Worm (Caenorhabditis elegans) whole organism, L4 larva: ENCODE data around the gene dct-8.

Experiments
- F10B5.3 ChIP-seq: sonication (generic microtip); optimal IDR thresholded peaks from 2 replicates; lab custom pipeline; 2016; ENCODE audit warnings: mild to moderate bottlenecking, missing genetic modification characterization, missing compliant biosample characterization
- F26F4.8 ChIP-seq: fragments of 200-800 bp; sonication (Bioruptor generic); conservative IDR thresholded peaks from 2 replicates; pipeline ENCODE4 v1.3.6; 2022; ENCODE audit warnings: missing genetic modification characterization, missing compliant biosample characterization
- Y105C5A.15 ChIP-seq: fragments of 200-800 bp; sonication (Bioruptor generic); IDR thresholded peaks from 2 replicates; pipeline ENCODE4 v1.3.6; 2022; ENCODE audit warnings: missing genetic modification characterization, missing compliant biosample characterization
- Y75B8A.6 ChIP-seq: fragments of 200-800 bp; sonication (Bioruptor generic); IDR thresholded peaks from 2 replicates; pipeline ENCODE4 v1.3.6; 2022; ENCODE audit warnings: missing genetic modification reagents, missing genetic modification characterization, missing compliant biosample characterization
- ZK337.2 ChIP-seq: fragments of 200-800 bp; sonication (Bioruptor generic); IDR thresholded peaks from 2 replicates; pipeline ENCODE4 v1.3.6; 2022; ENCODE audit warnings: missing genetic modification reagents, missing genetic modification characterization, missing compliant biosample characterization
- aha-1 ChIP-seq: fragments of 150-350 bp; peaks from one replicate; lab custom pipeline; 2014; ENCODE audit warnings: missing biosample characterization, missing genetic modification characterization
- ceh-28 ChIP-seq: fragments of 150-350 bp; optimal IDR thresholded peaks from 2 replicates; lab custom pipeline; 2014; ENCODE audit warnings: missing biosample characterization, missing genetic modification reagents, missing genetic modification characterization
- ceh-32 ChIP-seq: sonication (generic microtip); optimal IDR thresholded peaks from 2 replicates; lab custom pipeline; 2016; ENCODE audit warnings: mild to moderate bottlenecking, missing genetic modification characterization, missing compliant biosample characterization; ENCODE audit not compliant: poor library complexity
- ceh-44 ChIP-seq: fragments of 200-800 bp; sonication (Bioruptor generic); IDR thresholded peaks from 2 replicates; pipeline ENCODE4 v1.3.6; 2022; ENCODE audit warnings: missing genetic modification reagents, missing genetic modification characterization, missing compliant biosample characterization
- daf-16 ChIP-seq, 3 experiments: sonication (generic microtip); optimal IDR thresholded peaks; 2 replicates each; lab custom pipeline; 2016 to 2017; ENCODE audit warnings: missing genetic modification characterization in 3 of 3, missing genetic modification reagents in 3 of 3, mild to moderate bottlenecking in 2 of 3, missing compliant biosample characterization in 2 of 3, missing biosample characterization in 1 of 3, moderate library complexity in 1 of 3
- dmd-6 ChIP-seq: fragments of 200-800 bp; sonication (Bioruptor generic); IDR thresholded peaks from 2 replicates; pipeline ENCODE4 v1.3.6; 2022; ENCODE audit warnings: missing genetic modification reagents, missing genetic modification characterization, missing compliant biosample characterization
- dmd-8 ChIP-seq: fragments of 200-800 bp; sonication (Bioruptor generic); IDR thresholded peaks from 2 replicates; pipeline ENCODE4 v1.3.6; 2022; ENCODE audit warnings: missing genetic modification characterization, missing compliant biosample characterization
- dpl-1 ChIP-seq: fragments of 150-350 bp; optimal IDR thresholded peaks from 2 replicates; lab custom pipeline; 2014; ENCODE audit warnings: missing biosample characterization, missing genetic modification reagents, missing genetic modification characterization
- egl-43 ChIP-seq: fragments of 200-800 bp; sonication (Bioruptor generic); IDR thresholded peaks from 2 replicates; pipeline ENCODE4 v1.3.6; 2022; ENCODE audit warnings: missing genetic modification reagents, missing genetic modification characterization, missing compliant biosample characterization
- fkh-10 ChIP-seq: fragments of 150-350 bp; optimal IDR thresholded peaks from 2 replicates; lab custom pipeline; 2014; ENCODE audit warnings: missing biosample characterization, missing genetic modification reagents, missing genetic modification characterization
- hlh-11 ChIP-seq: fragments of 200-800 bp; sonication (Bioruptor generic); optimal IDR thresholded peaks from 2 replicates; lab custom pipeline; 2018; ENCODE audit warnings: mild to moderate bottlenecking, missing genetic modification characterization, missing compliant biosample characterization
- hlh-30 ChIP-seq: sonication (generic microtip); optimal IDR thresholded peaks from 2 replicates; lab custom pipeline; 2017; ENCODE audit warnings: antibody characterized with exemption, mild to moderate bottlenecking, missing genetic modification characterization, missing compliant biosample characterization; ENCODE audit not compliant: insufficient read depth
- jun-1 ChIP-seq: fragments of 150-350 bp; optimal IDR thresholded peaks from 2 replicates; lab custom pipeline; 2014; ENCODE audit warnings: missing biosample characterization, missing genetic modification reagents, missing genetic modification characterization
- lim-7 ChIP-seq: fragments of 200-800 bp; sonication (Bioruptor generic); IDR thresholded peaks from 2 replicates; pipeline ENCODE4 v1.3.6; 2022; ENCODE audit warnings: missing genetic modification characterization, missing compliant biosample characterization
- lin-15B ChIP-seq: fragments of 150-350 bp; sonication (generic microtip); optimal IDR thresholded peaks from 3 replicates; lab custom pipeline; 2014; ENCODE audit warnings: missing biosample characterization, missing genetic modification characterization
- lsy-2 ChIP-seq, 2 experiments: fragments of 150-350 bp in 1 of 2; sonication (generic microtip) in 1 of 2; optimal IDR thresholded peaks; 2 replicates each; lab custom pipeline; 2014 to 2017; ENCODE audit warnings: missing biosample characterization in 2 of 2, missing genetic modification characterization in 2 of 2
- madf-9 ChIP-seq: fragments of 200-800 bp; sonication (Bioruptor generic); conservative IDR thresholded peaks from 2 replicates; pipeline ENCODE4 v1.3.6; 2022; ENCODE audit warnings: missing genetic modification reagents, missing genetic modification characterization, missing compliant biosample characterization
- mes-2 ChIP-seq: sonication (generic microtip); optimal IDR thresholded peaks from 2 replicates; lab custom pipeline; 2016; ENCODE audit warnings: missing genotype, mild to moderate bottlenecking, missing genetic modification characterization, missing compliant biosample characterization; ENCODE audit not compliant: poor library complexity, severe bottlenecking
- mxl-3 ChIP-seq: fragments of 200-800 bp; sonication (Bioruptor generic); optimal IDR thresholded peaks from 2 replicates; lab custom pipeline; 2018; ENCODE audit warnings: mild to moderate bottlenecking, missing genetic modification characterization, missing compliant biosample characterization
- nhr-102 ChIP-seq: sonication (generic microtip); optimal IDR thresholded peaks from 2 replicates; lab custom pipeline; 2016; ENCODE audit warnings: mild to moderate bottlenecking, missing genetic modification characterization, moderate library complexity, missing compliant biosample characterization
- nhr-28 ChIP-seq: fragments of 150-350 bp; optimal IDR thresholded peaks from 2 replicates; lab custom pipeline; 2014; ENCODE audit warnings: missing biosample characterization, missing genetic modification characterization
- nhr-42 ChIP-seq: fragments of 200-800 bp; sonication (Bioruptor generic); IDR thresholded peaks from 2 replicates; pipeline ENCODE4 v1.3.6; 2022; ENCODE audit warnings: missing genetic modification characterization, missing compliant biosample characterization
- nhr-48 ChIP-seq: sonication (generic microtip); optimal IDR thresholded peaks from 2 replicates; lab custom pipeline; 2016; ENCODE audit warnings: mild to moderate bottlenecking, missing genetic modification characterization, missing compliant biosample characterization
- pqm-1 ChIP-seq: sonication (generic microtip); optimal IDR thresholded peaks from 2 replicates; lab custom pipeline; 2017; ENCODE audit warnings: missing biosample characterization, missing genetic modification characterization
- rbr-2 ChIP-seq: sonication (generic microtip); optimal IDR thresholded peaks from 2 replicates; lab custom pipeline; 2016; ENCODE audit warnings: missing genotype, missing genetic modification characterization, missing compliant biosample characterization
- sdz-12 ChIP-seq: fragments of 200-800 bp; sonication (Bioruptor generic); optimal IDR thresholded peaks from 2 replicates; lab custom pipeline; 2018; ENCODE audit warnings: mild to moderate bottlenecking, missing genetic modification characterization, missing compliant biosample characterization
- unc-39 ChIP-seq: sonication (generic microtip); optimal IDR thresholded peaks from 2 replicates; lab custom pipeline; 2017; ENCODE audit warnings: missing biosample characterization, missing genetic modification characterization
- unc-62 ChIP-seq, 3 experiments: fragments of 150-350 bp in 1 of 3; sonication (generic microtip); optimal IDR thresholded peaks in 2 of 3; peaks in 1 of 3; 1 replicate in 1 of 3; 2 replicates in 2 of 3; lab custom pipeline; 2014 to 2017; ENCODE audit warnings: missing biosample characterization in 3 of 3, missing genetic modification characterization in 3 of 3, missing genetic modification reagents in 3 of 3, missing genotype in 1 of 3
- zfp-2 ChIP-seq: sonication (generic microtip); optimal IDR thresholded peaks from 2 replicates; lab custom pipeline; 2016; ENCODE audit warnings: mild to moderate bottlenecking, missing genetic modification characterization, missing compliant biosample characterization
- zip-11 ChIP-seq: fragments of 200-800 bp; sonication (Bioruptor generic); IDR thresholded peaks from 2 replicates; pipeline ENCODE4 v1.3.6; 2022; ENCODE audit warnings: missing genetic modification characterization, missing compliant biosample characterization
- zip-2 ChIP-seq: fragments of 150-350 bp; optimal IDR thresholded peaks from 2 replicates; lab custom pipeline; 2014; ENCODE audit warnings: missing biosample characterization, missing genetic modification characterization
- ztf-7 ChIP-seq: fragments of 150-350 bp; optimal IDR thresholded peaks from 2 replicates; lab custom pipeline; 2014; ENCODE audit warnings: missing biosample characterization, missing genetic modification characterization

Gene dct-8

ce11 chrIV:3876955-3877354 lies 17.9 kb upstream of the dct-8 start:
- TF ChIP-seq zfp-2 (tag; lab: Kevin White, UChicago): no peak
- no peak for TF ChIP-seq F10B5.3
- peak; percentile 91 for TF ChIP-seq aha-1 (tag; lab: Kevin White, UChicago)
- no peak for TF ChIP-seq nhr-102
- TF ChIP-seq lim-7 (GFP tag; lab: Robert Waterston, UW): no peak
- no peak for TF ChIP-seq dmd-8 (GFP tag; lab: Robert Waterston, UW)
- peak in 1 of 2 experiments; percentile 67 for TF ChIP-seq unc-62 (GFP tag; optimal IDR thresholded peaks at IDR 0.05 in 1 of 2; lab: Kevin White, UChicago)
- TF ChIP-seq unc-62 (tag; optimal IDR thresholded peaks at IDR 0.05; lab: Kevin White, UChicago): no peak
- no peak for TF ChIP-seq Y105C5A.15
- no peak for TF ChIP-seq nhr-48 (tag; lab: Kevin White, UChicago)
- TF ChIP-seq ceh-44: no peak
- TF ChIP-seq, all 104 proteins: peak for 2

DNA sequence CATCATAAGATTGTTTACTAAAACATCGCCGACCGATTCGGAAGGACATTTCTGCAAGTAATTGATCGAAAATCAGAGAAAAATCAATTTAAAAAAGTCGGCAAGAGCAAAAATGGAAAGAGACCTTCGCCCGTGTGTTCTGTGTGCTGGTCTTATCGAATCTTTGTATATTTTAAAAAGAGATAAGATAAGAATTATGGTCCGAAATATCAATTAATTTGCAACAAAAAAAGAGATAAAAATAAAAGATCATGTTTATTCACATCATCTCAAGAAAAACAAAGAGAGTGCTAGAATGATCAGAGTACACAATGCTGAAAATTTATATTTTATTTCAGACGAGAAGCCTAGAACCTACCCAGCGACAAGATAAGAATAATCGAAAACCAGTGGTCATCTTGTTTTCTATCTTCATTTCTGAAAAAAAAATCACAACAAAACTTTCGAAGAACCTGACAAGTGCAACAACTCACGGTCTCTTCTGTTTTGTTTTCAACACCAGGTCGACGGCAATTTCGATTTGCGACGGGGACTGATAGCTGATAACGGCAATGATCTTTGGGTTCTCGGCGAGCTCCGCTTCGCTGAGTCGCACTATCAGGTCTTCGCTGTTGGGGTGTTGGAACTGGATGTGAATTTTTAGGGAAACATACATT lies 16.5 kb upstream of the dct-8 start, which contains the start of gene F37C4.6:
Gene F37C4.6 (minus strand): TSS at position 51 of the 656 bp plus-strand sequence.
- TF ChIP-seq sdz-12: no peak
- TF ChIP-seq ceh-32 (tag; lab: Kevin White, UChicago): no peak
- TF ChIP-seq jun-1 (tag; lab: Kevin White, UChicago): no peak
- TF ChIP-seq dmd-6 (GFP tag; lab: Robert Waterston, UW): peak; percentile 14; the same call in 1 of the 2 replicates
- TF ChIP-seq nhr-28 (tag; lab: Kevin White, UChicago): peak; percentile 9
- no peak for TF ChIP-seq lin-15B (tag; lab: Kevin White, UChicago)
- TF ChIP-seq madf-9 (GFP tag; lab: Robert Waterston, UW): no peak
- TF ChIP-seq hlh-30 (tag; lab: Kevin White, UChicago): no peak
- TF ChIP-seq daf-16 (GFP tag; optimal IDR thresholded peaks at IDR 0.05; lab: Kevin White, UChicago): no peak
- peak; percentile 85 for TF ChIP-seq daf-16 (tag; optimal IDR thresholded peaks at IDR 0.05; lab: Kevin White, UChicago)
- TF ChIP-seq mxl-3: no peak
- TF ChIP-seq nhr-48 (tag; lab: Kevin White, UChicago): no peak
- TF ChIP-seq ceh-28 (tag; lab: Kevin White, UChicago): no peak
- peak; percentile 18 for TF ChIP-seq pqm-1 (tag; lab: Kevin White, UChicago)
- no peak for TF ChIP-seq ztf-7
- no peak for TF ChIP-seq ZK337.2
- TF ChIP-seq Y75B8A.6 (GFP tag; lab: Robert Waterston, UW): no peak
- TF ChIP-seq hlh-11 (tag; lab: Kevin White, UChicago): peak; percentile 49
- TF ChIP-seq nhr-42: no peak
- TF ChIP-seq unc-39 (tag; lab: Kevin White, UChicago): no peak
- TF ChIP-seq dpl-1: no peak
- no peak for TF ChIP-seq fkh-10 (GFP tag; lab: Kevin White, UChicago)
- TF ChIP-seq lsy-2 (tag; optimal IDR thresholded peaks at IDR 0.05; lab: Kevin White, UChicago): no peak

- TF ChIP-seq hlh-11 (tag; lab: Kevin White, UChicago): no peak
- peak; percentile 32 for TF ChIP-seq aha-1 (tag; lab: Kevin White, UChicago)
- no peak for TF ChIP-seq rbr-2 (tag; lab: Kevin White, UChicago)
- no peak for TF ChIP-seq F26F4.8 (GFP tag; lab: Robert Waterston, UW)
- no peak for TF ChIP-seq zip-11 (GFP tag; lab: Robert Waterston, UW)
- TF ChIP-seq, all 104 proteins: peak for 1
These were observed 13.8 kb upstream of the dct-8 start, which contains the start of the genes F37C4.8 and oac-23 for ce11 chrIV:3881119-3881518. Gene F37C4.8, minus strand, starts transcription at chrIV:3881219. Gene oac-23, plus strand, starts transcription at chrIV:3881441.

DNA sequence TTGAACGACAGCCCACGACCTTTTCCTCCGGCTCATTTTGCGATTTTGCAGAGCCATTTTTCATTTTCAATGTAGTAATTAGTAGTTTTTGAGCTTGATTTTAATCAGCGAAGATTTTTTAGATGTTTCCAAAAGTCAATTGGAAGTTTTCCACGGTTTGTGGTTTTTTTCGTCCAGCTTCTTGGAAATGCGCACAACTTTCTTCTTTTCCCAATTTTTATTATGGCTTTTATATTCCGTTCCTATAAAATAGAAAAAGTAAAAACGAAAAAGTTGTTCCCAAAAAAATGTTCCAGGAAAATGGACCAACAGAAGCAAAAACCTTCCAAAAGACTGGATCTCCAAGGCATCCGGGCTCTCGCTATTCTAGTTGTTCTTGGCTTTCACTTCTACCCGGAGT lies 9.5 kb upstream of the dct-8 start, which contains the start of gene oac-22:
Gene oac-22 (plus strand): TSS at position 301 of the 400 bp plus-strand sequence.
- TF ChIP-seq mxl-3: no peak
- no peak for TF ChIP-seq mes-2 (tag; lab: Kevin White, UChicago)
- TF ChIP-seq egl-43: no peak
- no peak for TF ChIP-seq zip-2 (tag; lab: Kevin White, UChicago)
